Fruit fly (Drosophila melanogaster): ENCODE data around the gene CG18294.

CG18294 gene

dm6 chr3L:19516547-19516946 is 41.2 kb upstream of the CG18294 start (continued):
- TF ChIP-seq NC2α (GFP tag; optimal IDR thresholded peaks at IDR 0.05) (peak; percentile 78), mam (GFP tag; optimal IDR thresholded peaks at IDR 0.05) (peak; percentile 95), lbe (GFP tag; optimal IDR thresholded peaks at IDR 0.05) (no peak), pita (GFP tag; optimal IDR thresholded peaks at IDR 0.05) (peak; percentile 40), emc (GFP tag; optimal IDR thresholded peaks at IDR 0.05) (peak; percentile 94), dmrt11E (tag; optimal IDR thresholded peaks at IDR 0.05) (peak; percentile 79), CG7928 (GFP tag; optimal IDR thresholded peaks at IDR 0.05) (peak; percentile 49), Abd-B (GFP tag; optimal IDR thresholded peaks at IDR 0.05) (peak; percentile 88), Kr (GFP tag; optimal IDR thresholded peaks at IDR 0.05) (no peak), ato (GFP tag; IDR thresholded peaks at IDR 0.05; ENCODE audit: partially characterized antibody) (peak; percentile 50; the same call in 1 of the 2 replicates), CG8290 (GFP tag; optimal IDR thresholded peaks at IDR 0.05) (peak; percentile 95), CG8290 (tag; optimal IDR thresholded peaks at IDR 0.05) (peak; percentile 57 to 89), tgo (GFP tag; IDR thresholded peaks at IDR 0.05) (peak; percentile 91), CG7839 (tag; optimal IDR thresholded peaks at IDR 0.05) (peak; percentile 88), esg (GFP tag; conservative IDR thresholded peaks at IDR 0.05) (peak; percentile 47), grau (tag; optimal IDR thresholded peaks at IDR 0.05) (peak; percentile 73), amos (GFP tag; IDR thresholded peaks at IDR 0.05; ENCODE audit: partially characterized antibody) (peak; percentile 77), CG5953 (GFP tag; IDR thresholded peaks at IDR 0.05) (peak; percentile 87), Poxn (GFP tag; IDR thresholded peaks at IDR 0.05) (peak; percentile 64), CG31388 (GFP tag; optimal IDR thresholded peaks at IDR 0.05) (peak; percentile 33), ERR (GFP tag; optimal IDR thresholded peaks at IDR 0.05) (peak; percentile 86), nerfin-1 (tag; optimal IDR thresholded peaks at IDR 0.05) (no peak), HmgD (GFP tag; optimal IDR thresholded peaks at IDR 0.05) (peak; percentile 97), NfI (GFP tag; optimal IDR thresholded peaks at IDR 0.05) (peak; percentile 93), CG11456 (GFP tag; IDR thresholded peaks at IDR 0.05) (peak; percentile 99), tna (GFP tag; IDR thresholded peaks at IDR 0.05; ENCODE audit: partially characterized antibody) (no peak), Gsc (GFP tag; IDR thresholded peaks at IDR 0.05) (peak; percentile 76), az2 (GFP tag; optimal IDR thresholded peaks at IDR 0.05) (peak; percentile 75), CG12219 (GFP tag; optimal IDR thresholded peaks at IDR 0.05) (peak; percentile 55), pros (GFP tag; optimal IDR thresholded peaks at IDR 0.05) (no peak), CG11560 (tag; IDR thresholded peaks at IDR 0.05) (peak; percentile 77; the same call in 2 of the 3 replicates), CG13123 (GFP tag; optimal IDR thresholded peaks at IDR 0.05) (peak; percentile 63), HLH54F (GFP tag; optimal IDR thresholded peaks at IDR 0.05) (peak; percentile 86), CG10431 (GFP tag; optimal IDR thresholded peaks at IDR 0.05) (no peak), CG5180 (GFP tag; optimal IDR thresholded peaks at IDR 0.05) (peak; percentile 67), corto (GFP tag; optimal IDR thresholded peaks at IDR 0.05) (no peak), Nf-YA (GFP tag; IDR thresholded peaks at IDR 0.05) (peak; percentile 79), HmgZ (tag; optimal IDR thresholded peaks at IDR 0.05) (peak; percentile 85), CG4404 (GFP tag; IDR thresholded peaks at IDR 0.05) (peak; percentile 79), peb (GFP tag; IDR thresholded peaks at IDR 0.05) (peak; percentile 78), exex (tag; optimal IDR thresholded peaks at IDR 0.05) (no peak), CG10209 (GFP tag; optimal IDR thresholded peaks at IDR 0.05) (peak; percentile 86), CG6272 (GFP tag; IDR thresholded peaks at IDR 0.05) (peak; percentile 86), CG8281 (tag; optimal IDR thresholded peaks at IDR 0.05) (peak; percentile 61), odd (GFP tag; optimal IDR thresholded peaks at IDR 0.05) (peak; percentile 28), Fer2 (tag; optimal IDR thresholded peaks at IDR 0.05) (peak; percentile 91), sc (optimal IDR thresholded peaks at IDR 0.05) (no peak), sc (GFP tag; optimal IDR thresholded peaks at IDR 0.05) (peak; percentile 46), CG10267 (tag; optimal IDR thresholded peaks at IDR 0.05) (peak; percentile 70), NC2β (GFP tag; optimal IDR thresholded peaks at IDR 0.05) (peak; percentile 93), Lhr (GFP tag; optimal IDR thresholded peaks at IDR 0.05) (peak; percentile 83)

Measured in whole organism, embryonic.